Worm (Caenorhabditis elegans) whole organism, L4 larva: Measurements from ENCODE around the gene twk-45.

Experiments used
- R02D3.7 ChIP-seq: fragments of 150-350 bp; sonication (generic microtip); optimal IDR thresholded peaks from 3 replicates; lab custom pipeline; 2014; ENCODE audit warnings: missing biosample characterization, missing genetic modification characterization
- ama-1 ChIP-seq: fragments of 150-350 bp; optimal IDR thresholded peaks from 2 replicates; lab custom pipeline; 2014; ENCODE audit warnings: inconsistent platforms, mixed read lengths
- ceh-82 ChIP-seq: sonication (generic microtip); optimal IDR thresholded peaks from 2 replicates; lab custom pipeline; 2017; ENCODE audit warnings: missing biosample characterization, missing genetic modification characterization
- fkh-10 ChIP-seq: fragments of 150-350 bp; optimal IDR thresholded peaks from 2 replicates; lab custom pipeline; 2014; ENCODE audit warnings: missing biosample characterization, missing genetic modification reagents, missing genetic modification characterization
- lin-13 ChIP-seq: fragments of 150-350 bp; optimal IDR thresholded peaks from 2 replicates; lab custom pipeline; 2014; ENCODE audit warnings: missing biosample characterization, missing genetic modification reagents, missing genetic modification characterization
- lin-38 ChIP-seq: fragments of 200-800 bp; sonication (Bioruptor generic); IDR thresholded peaks from 2 replicates; pipeline ENCODE4 v1.3.6; 2022; ENCODE audit warnings: missing genetic modification reagents, missing genetic modification characterization, missing compliant biosample characterization
- mes-2 ChIP-seq: sonication (generic microtip); optimal IDR thresholded peaks from 2 replicates; lab custom pipeline; 2016; ENCODE audit warnings: missing genotype, mild to moderate bottlenecking, missing genetic modification characterization, missing compliant biosample characterization; ENCODE audit not compliant: poor library complexity, severe bottlenecking
- nhr-11 ChIP-seq: fragments of 150-350 bp; optimal IDR thresholded peaks from 2 replicates; lab custom pipeline; 2014; ENCODE audit warnings: missing biosample characterization, missing genetic modification characterization
- nhr-25 ChIP-seq: sonication (generic microtip); optimal IDR thresholded peaks from 2 replicates; lab custom pipeline; 2017; ENCODE audit warnings: missing genetic modification characterization, mild to moderate bottlenecking, missing compliant biosample characterization, antibody characterized with exemption, moderate library complexity, borderline replicate concordance; ENCODE audit not compliant: insufficient read depth
- nhr-42 ChIP-seq: fragments of 200-800 bp; sonication (Bioruptor generic); IDR thresholded peaks from 2 replicates; pipeline ENCODE4 v1.3.6; 2022; ENCODE audit warnings: missing genetic modification characterization, missing compliant biosample characterization
- nhr-76 ChIP-seq: fragments of 150-350 bp; optimal IDR thresholded peaks from 2 replicates; lab custom pipeline; 2014; ENCODE audit warnings: missing biosample characterization, missing genetic modification characterization
- skn-1 ChIP-seq: fragments of 150-350 bp; optimal IDR thresholded peaks from 2 replicates; lab custom pipeline; 2014; ENCODE audit warnings: missing biosample characterization, missing genetic modification characterization
- tag-97 ChIP-seq: fragments of 200-800 bp; sonication (Bioruptor generic); IDR thresholded peaks from 2 replicates; pipeline ENCODE4 v1.3.6; 2022; ENCODE audit warnings: missing genetic modification characterization, missing compliant biosample characterization

- TF ChIP-seq nhr-11 (tag; lab: Kevin White, UChicago) (no peak), mes-2 (tag; lab: Kevin White, UChicago) (no peak), ceh-82 (tag; lab: Kevin White, UChicago) (no peak), lin-13 (no peak), nhr-42 (GFP tag; lab: Robert Waterston, UW) (no peak), ama-1 (lab: Kevin White, UChicago) (no peak), fkh-10 (GFP tag; lab: Kevin White, UChicago) (no peak), nhr-25 (no peak), skn-1 (no peak), lin-38 (no peak), nhr-76 (tag; lab: Kevin White, UChicago) (no peak), R02D3.7 (tag; lab: Kevin White, UChicago) (no peak), tag-97 (GFP tag; lab: Robert Waterston, UW) (no peak)
These were observed 55.1 kb downstream of the twk-45 start, which contains the start of gene Y71H2AM.14 for ce11 chrIII:2746553-2746952.
